Fruit fly (Drosophila melanogaster) whole organism: ENCODE data around the gene CG3309.

Experiments used
- CG8478 ChIP-seq: fragments of >200 bp; optimal IDR thresholded peaks from 2 replicates; lab custom pipeline; 2018; ENCODE audit warnings: inconsistent platforms
- EcR ChIP-seq, 2 experiments: fragments of >200 bp; optimal IDR thresholded peaks; 2 replicates each; lab custom pipeline; 2017; ENCODE audit warnings: missing biosample characterization in 2 of 2, missing genetic modification characterization in 2 of 2, missing genetic modification reagents in 2 of 2
- psq ChIP-seq: fragments of >200 bp; optimal IDR thresholded peaks from 2 replicates; lab custom pipeline; 2017
- usp ChIP-seq: fragments of >200 bp; optimal IDR thresholded peaks from 2 replicates; lab custom pipeline; 2017; ENCODE audit warnings: missing biosample characterization, missing genetic modification characterization, mixed read lengths

- TF ChIP-seq CG8478 (lab: Kevin White, UChicago): no peak
- TF ChIP-seq psq (lab: Kevin White, UChicago): no peak
- no peak for TF ChIP-seq EcR (GFP tag; optimal IDR thresholded peaks at IDR 0.05; lab: Kevin White, UChicago)
- TF ChIP-seq usp: no peak
These were observed 36.0 kb downstream of the CG3309 start for dm6 chrX:5293141-5293540.
